Worm (Caenorhabditis elegans): ENCODE results near the gene C03B1.4.

DNA sequence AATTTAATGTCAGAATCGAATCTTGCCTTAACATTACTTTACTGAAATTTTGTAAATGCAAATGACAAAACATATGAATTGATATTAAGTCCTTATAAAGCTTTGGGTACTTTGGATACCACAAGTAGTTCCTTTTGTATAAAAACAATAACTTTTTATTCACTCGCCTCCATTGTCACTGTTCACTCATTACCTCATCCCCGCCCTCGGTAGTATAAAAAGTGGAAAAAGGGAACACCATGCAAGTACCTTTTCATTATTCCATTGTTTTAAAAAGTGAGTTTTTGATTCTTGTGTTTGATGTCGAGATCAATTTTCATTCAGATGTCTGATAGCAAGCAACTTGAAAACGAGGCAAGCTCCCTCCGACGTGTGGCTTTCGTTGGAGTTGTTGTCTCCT is 30.3 kb upstream of the C03B1.4 start, which contains the start of gene col-171:
- TF ChIP-seq dao-5 (tag; optimal IDR thresholded peaks at IDR 0.05) = no peak
- TF ChIP-seq him-1 (tag; optimal IDR thresholded peaks at IDR 0.05) = no peak
